Fruit fly (Drosophila melanogaster) whole organism, pupa: Measurements from ENCODE around the gene CG8202.

Source experiments
- EcR ChIP-seq: fragments of 200-800 bp; sonication (Bioruptor generic); optimal IDR thresholded peaks from 3 replicates; lab custom pipeline; 2019; ENCODE audit warnings: missing biosample characterization, missing genetic modification characterization, mild to moderate bottlenecking, moderate library complexity, missing genetic modification reagents
- Pif1A ChIP-seq: fragments of 200-800 bp; sonication (Bioruptor generic); optimal IDR thresholded peaks from 3 replicates; lab custom pipeline; 2016; ENCODE audit warnings: missing biosample characterization, missing genetic modification characterization
- rn ChIP-seq: fragments of 200-800 bp; sonication (Bioruptor generic); IDR thresholded peaks from 2 replicates; pipeline ENCODE4 v1.3.6; 2022; ENCODE audit warnings: missing biosample characterization, missing genetic modification characterization

dm6 chr3R:8701197-8701596 lies 30.7 kb upstream of the CG8202 start:
- TF ChIP-seq EcR (GFP tag; lab: Kevin White, UChicago) (no peak), Pif1A (no peak), rn (no peak)
